Fruit fly (Drosophila melanogaster): Measurements from ENCODE around the gene Cortactin.
A peak's percentile ranks its signal among the peaks of the same experiment; 100 is the strongest.

Gene Cortactin

dm6 chr3R:21073707-21074106 lies 9.4 kb upstream of the Cortactin start, which contains the start of gene dmrt93B:
dmrt93B (plus strand) TSS chr3R:21074007.
- no peak for TF ChIP-seq psq (optimal IDR thresholded peaks at IDR 0.05)
- TF ChIP-seq EcR (GFP tag; optimal IDR thresholded peaks at IDR 0.05) = no peak
- no peak for TF ChIP-seq usp (GFP tag; optimal IDR thresholded peaks at IDR 0.05)
- TF ChIP-seq Dll (optimal IDR thresholded peaks at IDR 0.05) = no peak

dm6 chr3R:21073141-21073540 lies 8.9 kb upstream of the Cortactin start, which contains the start of gene r-l:
r-l (minus strand) TSS chr3R:21073319.
- no peak for TF ChIP-seq Dll (optimal IDR thresholded peaks at IDR 0.05)
- no peak for TF ChIP-seq CG8478 (optimal IDR thresholded peaks at IDR 0.05)
- no peak for TF ChIP-seq psq (optimal IDR thresholded peaks at IDR 0.05)
- TF ChIP-seq pan (optimal IDR thresholded peaks at IDR 0.05) = no peak
- no peak for TF ChIP-seq EcR (GFP tag; optimal IDR thresholded peaks at IDR 0.05)
- TF ChIP-seq usp (GFP tag; optimal IDR thresholded peaks at IDR 0.05) = no peak

- TF ChIP-seq EcR (GFP tag; optimal IDR thresholded peaks at IDR 0.05) (no peak), Dll (optimal IDR thresholded peaks at IDR 0.05) (no peak), psq (optimal IDR thresholded peaks at IDR 0.05) (no peak), CG8478 (optimal IDR thresholded peaks at IDR 0.05) (no peak), usp (GFP tag; optimal IDR thresholded peaks at IDR 0.05) (no peak), pan (optimal IDR thresholded peaks at IDR 0.05) (no peak)
Measured at dm6 chr3R:21071943-21072500, 7.8 kb upstream of the Cortactin start.

dm6 chr3R:21071312-21071711 lies 7.0 kb upstream of the Cortactin start:
- TF ChIP-seq psq (optimal IDR thresholded peaks at IDR 0.05) = no peak
- TF ChIP-seq Dll (optimal IDR thresholded peaks at IDR 0.05) = no peak
- no peak for TF ChIP-seq CG8478 (optimal IDR thresholded peaks at IDR 0.05)
- no peak for TF ChIP-seq usp (GFP tag; optimal IDR thresholded peaks at IDR 0.05)
- TF ChIP-seq pan (optimal IDR thresholded peaks at IDR 0.05) = no peak
- TF ChIP-seq EcR (GFP tag; optimal IDR thresholded peaks at IDR 0.05) = no peak

- TF ChIP-seq pan (optimal IDR thresholded peaks at IDR 0.05) (no peak), usp (GFP tag; optimal IDR thresholded peaks at IDR 0.05) (no peak), Dll (optimal IDR thresholded peaks at IDR 0.05) (no peak), psq (optimal IDR thresholded peaks at IDR 0.05) (no peak), EcR (GFP tag; optimal IDR thresholded peaks at IDR 0.05) (no peak), CG8478 (optimal IDR thresholded peaks at IDR 0.05) (no peak)
Measured at dm6 chr3R:21069742-21070141, 5.5 kb upstream of the Cortactin start.

- TF ChIP-seq EcR (GFP tag; optimal IDR thresholded peaks at IDR 0.05) (no peak), Dll (optimal IDR thresholded peaks at IDR 0.05) (no peak), usp (GFP tag; optimal IDR thresholded peaks at IDR 0.05) (no peak), pan (optimal IDR thresholded peaks at IDR 0.05) (no peak), psq (optimal IDR thresholded peaks at IDR 0.05) (no peak), CG8478 (optimal IDR thresholded peaks at IDR 0.05) (no peak)
Measured at dm6 chr3R:21067543-21067942, 3.3 kb upstream of the Cortactin start.

dm6 chr3R:21066469-21067284 lies 2.4 kb upstream of the Cortactin start:
- no peak for TF ChIP-seq psq (optimal IDR thresholded peaks at IDR 0.05)
- no peak for TF ChIP-seq EcR (GFP tag; optimal IDR thresholded peaks at IDR 0.05)
- no peak for TF ChIP-seq usp (GFP tag; optimal IDR thresholded peaks at IDR 0.05)
- TF ChIP-seq CG8478 (optimal IDR thresholded peaks at IDR 0.05) = no peak
- TF ChIP-seq Dll (optimal IDR thresholded peaks at IDR 0.05) = no peak
- TF ChIP-seq pan (optimal IDR thresholded peaks at IDR 0.05) = no peak

- TF ChIP-seq pan (optimal IDR thresholded peaks at IDR 0.05) (no peak), Dll (optimal IDR thresholded peaks at IDR 0.05) (no peak), psq (optimal IDR thresholded peaks at IDR 0.05) (no peak), EcR (GFP tag; optimal IDR thresholded peaks at IDR 0.05) (no peak), CG8478 (optimal IDR thresholded peaks at IDR 0.05) (no peak)
Measured at dm6 chr3R:21065696-21066080, 1.4 kb upstream of the Cortactin start.

dm6 chr3R:21065010-21065695 lies 882 bp upstream of the Cortactin start, which contains the start of gene AnxB9:
AnxB9 (plus strand) TSS chr3R:21065241.
- TF ChIP-seq usp (GFP tag; optimal IDR thresholded peaks at IDR 0.05) (no peak), psq (optimal IDR thresholded peaks at IDR 0.05) (no peak), Dll (optimal IDR thresholded peaks at IDR 0.05) (no peak), EcR (GFP tag; optimal IDR thresholded peaks at IDR 0.05) (no peak)

- TF ChIP-seq EcR (GFP tag; optimal IDR thresholded peaks at IDR 0.05) = no peak
- TF ChIP-seq psq (optimal IDR thresholded peaks at IDR 0.05) = no peak
- no peak for TF ChIP-seq CG8478 (optimal IDR thresholded peaks at IDR 0.05)
- no peak for TF ChIP-seq Dll (optimal IDR thresholded peaks at IDR 0.05)
- no peak for TF ChIP-seq usp (GFP tag; optimal IDR thresholded peaks at IDR 0.05)
- TF ChIP-seq pan (optimal IDR thresholded peaks at IDR 0.05) = no peak
Measured at dm6 chr3R:21063433-21063832, 838 bp downstream of the Cortactin start.

dm6 chr3R:21060430-21061245 lies 3.6 kb downstream of the Cortactin start, which contains the start of gene Mvl:
Mvl (minus strand) TSS chr3R:21060800.
- TF ChIP-seq EcR (GFP tag; optimal IDR thresholded peaks at IDR 0.05) = peak in 1 of 2 experiments; percentile 60
- TF ChIP-seq psq (optimal IDR thresholded peaks at IDR 0.05) = no peak

All from whole organism.